Worm (Caenorhabditis elegans): ENCODE results near the gene gap-1.

Gene gap-1

DNA sequence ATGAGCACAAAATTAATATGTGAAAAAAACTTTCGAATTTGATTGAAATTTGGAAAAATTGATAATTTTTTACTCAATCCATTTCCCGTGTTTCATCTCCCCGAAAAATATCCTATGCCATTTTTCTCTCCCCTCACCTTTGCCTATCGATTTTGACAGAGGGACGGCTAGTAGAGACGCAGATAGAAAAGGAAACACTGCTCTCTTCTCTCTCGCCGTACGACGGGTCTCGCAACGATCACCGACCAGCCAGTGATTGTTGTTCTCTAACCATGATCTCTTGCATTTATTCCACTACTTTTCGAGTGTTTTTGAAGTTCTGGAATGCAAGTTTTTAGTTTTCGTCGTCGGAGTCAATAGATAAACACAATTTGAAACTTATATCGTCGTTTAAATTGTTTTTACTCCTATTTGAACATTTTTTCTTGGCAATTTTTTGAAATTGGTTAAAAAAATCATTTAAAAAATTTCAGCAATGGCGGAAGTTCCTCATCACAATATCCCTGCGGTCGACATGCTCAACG is 45.2 kb downstream of the gap-1 start, which contains the start of gene vha-15 (continued):
- TF ChIP-seq ztf-4 (tag; optimal IDR thresholded peaks at IDR 0.05): peak; percentile 47
- peak; percentile 28 for TF ChIP-seq lir-3 (tag; optimal IDR thresholded peaks at IDR 0.05; ENCODE audit: poor library complexity)

ce11 chrX:2241147-2241798 is 49.0 kb downstream of the gap-1 start:
- peak in 1 of 2 experiments; percentile 53 for TF ChIP-seq lsy-2 (tag; optimal IDR thresholded peaks at IDR 0.05)
- TF ChIP-seq jun-1 (tag; optimal IDR thresholded peaks at IDR 0.05): no peak
- peak; percentile 34 for TF ChIP-seq nhr-85 (tag)
- peak; percentile 16 for TF ChIP-seq nhr-47 (tag; optimal IDR thresholded peaks at IDR 0.05)
- no peak for TF ChIP-seq pag-3 (tag; optimal IDR thresholded peaks at IDR 0.05; ENCODE audit: borderline replicate concordance, insufficient read depth)

ce11 chrX:2242568-2243185 is 50.4 kb downstream of the gap-1 start, which contains the start of gene rpl-11.2:
Gene rpl-11.2 (minus strand): TSS chrX:2242618.
- TF ChIP-seq jun-1 (tag; optimal IDR thresholded peaks at IDR 0.05): peak; percentile 97
- TF ChIP-seq C04F5.9 (tag; optimal IDR thresholded peaks at IDR 0.05): peak; percentile 75
- TF ChIP-seq nhr-28 (tag; optimal IDR thresholded peaks at IDR 0.05): peak; percentile 25
- TF ChIP-seq unc-86 (tag; optimal IDR thresholded peaks at IDR 0.05): peak; percentile 96
- peak; percentile 99 for TF ChIP-seq skn-1 (tag; optimal IDR thresholded peaks at IDR 0.05)
- peak; percentile 98 for TF ChIP-seq pag-3 (tag; optimal IDR thresholded peaks at IDR 0.05; ENCODE audit: borderline replicate concordance, insufficient read depth)
- peak; percentile 90 to 96 for TF ChIP-seq efl-1 (optimal IDR thresholded peaks at IDR 0.05)
- TF ChIP-seq efl-1 (GFP tag; optimal IDR thresholded peaks at IDR 0.05 in 1 of 2): peak; percentile 72 to 98
- TF ChIP-seq ama-1 (optimal IDR thresholded peaks at IDR 0.05): peak; percentile 88
- peak; percentile 97 for TF ChIP-seq fkh-8 (tag; optimal IDR thresholded peaks at IDR 0.05)
- peak; percentile 98 for TF ChIP-seq nhr-19 (GFP tag; conservative IDR thresholded peaks at IDR 0.05)
- no peak for TF ChIP-seq hlh-4 (tag; optimal IDR thresholded peaks at IDR 0.05)
- TF ChIP-seq tlp-1 (tag; optimal IDR thresholded peaks at IDR 0.05): no peak
- TF ChIP-seq ztf-4 (tag; optimal IDR thresholded peaks at IDR 0.05): peak; percentile 94
- peak; percentile 99 for TF ChIP-seq mep-1 (tag; optimal IDR thresholded peaks at IDR 0.05)
- no peak for TF ChIP-seq ceh-63 (GFP tag; optimal IDR thresholded peaks at IDR 0.05)
- TF ChIP-seq elt-3 (tag; optimal IDR thresholded peaks at IDR 0.05): peak; percentile 95 to 99 (median 96)
- peak; percentile 89 for TF ChIP-seq pax-3 (tag; optimal IDR thresholded peaks at IDR 0.05)
- TF ChIP-seq ets-5 (GFP tag; IDR thresholded peaks at IDR 0.05): no peak
- TF ChIP-seq xbp-1 (tag; optimal IDR thresholded peaks at IDR 0.05): peak; percentile 98
- peak; percentile 73 for TF ChIP-seq aha-1 (tag; optimal IDR thresholded peaks at IDR 0.05)
- TF ChIP-seq zip-4 (GFP tag; optimal IDR thresholded peaks at IDR 0.05): peak; percentile 79
- TF ChIP-seq snpc-4 (tag; optimal IDR thresholded peaks at IDR 0.05): peak; percentile 79
- TF ChIP-seq dpl-1 (GFP tag; optimal IDR thresholded peaks at IDR 0.05): peak; percentile 82 to 85 (median 84)
- peak; percentile 99 for TF ChIP-seq nhr-85 (tag)
- peak; percentile 20; the same call in 1 of the 2 replicates for TF ChIP-seq unc-98 (GFP tag; IDR thresholded peaks at IDR 0.05)
- peak; percentile 82 for TF ChIP-seq sup-37 (GFP tag; optimal IDR thresholded peaks at IDR 0.05)
- TF ChIP-seq rnt-1 (tag; optimal IDR thresholded peaks at IDR 0.05): peak; percentile 97
- TF ChIP-seq Y116A8C.19 (tag; optimal IDR thresholded peaks at IDR 0.05; ENCODE audit: borderline replicate concordance): no peak
- TF ChIP-seq pqm-1 (tag; optimal IDR thresholded peaks at IDR 0.05): peak; percentile 8
- TF ChIP-seq nhr-71 (tag; optimal IDR thresholded peaks at IDR 0.05): peak; percentile 99
- peak; percentile 99 to 100 for TF ChIP-seq lsy-2 (tag; optimal IDR thresholded peaks at IDR 0.05)
- TF ChIP-seq nhr-11 (tag; optimal IDR thresholded peaks at IDR 0.05): peak; percentile 94
- peak; percentile 87 for TF ChIP-seq lir-3 (tag; optimal IDR thresholded peaks at IDR 0.05; ENCODE audit: poor library complexity)
- peak; percentile 88 for TF ChIP-seq mab-9 (GFP tag; IDR thresholded peaks at IDR 0.05)
- peak; percentile 98 for TF ChIP-seq lin-14 (GFP tag; optimal IDR thresholded peaks at IDR 0.05)
- peak; percentile 68 for TF ChIP-seq F16B12.6 (tag; optimal IDR thresholded peaks at IDR 0.05)
- peak; percentile 56 for TF ChIP-seq nhr-12 (tag; optimal IDR thresholded peaks at IDR 0.05)
- TF ChIP-seq ztf-11 (tag; optimal IDR thresholded peaks at IDR 0.05): peak in 1 of 2 experiments; percentile 92
- TF ChIP-seq tbx-2 (tag; optimal IDR thresholded peaks at IDR 0.05): peak; percentile 98
- TF ChIP-seq unc-62 (GFP tag; optimal IDR thresholded peaks at IDR 0.05): no peak
- TF ChIP-seq nhr-76 (tag; optimal IDR thresholded peaks at IDR 0.05): peak; percentile 70
- peak; percentile 92 for TF ChIP-seq mef-2 (tag; optimal IDR thresholded peaks at IDR 0.05)
- no peak for TF ChIP-seq alr-1 (tag; optimal IDR thresholded peaks at IDR 0.05; ENCODE audit: borderline replicate concordance)
